Worm (Caenorhabditis elegans) whole organism, L4 larva: Measurements from ENCODE around the gene prp-39.

ENCODE experiments used
- D1046.2 ChIP-seq: fragments of 200-800 bp; sonication (Bioruptor generic); IDR thresholded peaks from 2 replicates; pipeline ENCODE4 v1.3.6; 2022; ENCODE audit warnings: missing genetic modification characterization, missing compliant biosample characterization
- F10B5.3 ChIP-seq: sonication (generic microtip); optimal IDR thresholded peaks from 2 replicates; lab custom pipeline; 2016; ENCODE audit warnings: mild to moderate bottlenecking, missing genetic modification characterization, missing compliant biosample characterization
- Y105C5A.15 ChIP-seq: fragments of 200-800 bp; sonication (Bioruptor generic); IDR thresholded peaks from 2 replicates; pipeline ENCODE4 v1.3.6; 2022; ENCODE audit warnings: missing genetic modification characterization, missing compliant biosample characterization
- Y5F2A.4 ChIP-seq: fragments of 200-800 bp; sonication (Bioruptor generic); optimal IDR thresholded peaks from 2 replicates; lab custom pipeline; 2018; ENCODE audit warnings: mild to moderate bottlenecking, missing genetic modification characterization, missing compliant biosample characterization
- aha-1 ChIP-seq: fragments of 150-350 bp; peaks from one replicate; lab custom pipeline; 2014; ENCODE audit warnings: missing biosample characterization, missing genetic modification characterization
- ama-1 ChIP-seq: fragments of 150-350 bp; optimal IDR thresholded peaks from 2 replicates; lab custom pipeline; 2014; ENCODE audit warnings: inconsistent platforms, mixed read lengths
- attf-4 ChIP-seq: sonication (generic microtip); optimal IDR thresholded peaks from 3 replicates; lab custom pipeline; 2017; ENCODE audit warnings: missing biosample characterization, missing genetic modification characterization
- ceh-20 ChIP-seq: fragments of 200-800 bp; sonication (Bioruptor generic); IDR thresholded peaks from 2 replicates; pipeline ENCODE4 v1.3.6; 2022; ENCODE audit warnings: missing genetic modification reagents, missing genetic modification characterization, missing compliant biosample characterization
- ceh-44 ChIP-seq: fragments of 200-800 bp; sonication (Bioruptor generic); IDR thresholded peaks from 2 replicates; pipeline ENCODE4 v1.3.6; 2022; ENCODE audit warnings: missing genetic modification reagents, missing genetic modification characterization, missing compliant biosample characterization
- daf-16 ChIP-seq, 3 experiments: sonication (generic microtip); optimal IDR thresholded peaks; 2 replicates each; lab custom pipeline; 2016 to 2017; ENCODE audit warnings: missing genetic modification characterization in 3 of 3, missing genetic modification reagents in 3 of 3, mild to moderate bottlenecking in 2 of 3, missing compliant biosample characterization in 2 of 3, missing biosample characterization in 1 of 3, moderate library complexity in 1 of 3
- dmd-6 ChIP-seq: fragments of 200-800 bp; sonication (Bioruptor generic); IDR thresholded peaks from 2 replicates; pipeline ENCODE4 v1.3.6; 2022; ENCODE audit warnings: missing genetic modification reagents, missing genetic modification characterization, missing compliant biosample characterization
- dmd-8 ChIP-seq: fragments of 200-800 bp; sonication (Bioruptor generic); IDR thresholded peaks from 2 replicates; pipeline ENCODE4 v1.3.6; 2022; ENCODE audit warnings: missing genetic modification characterization, missing compliant biosample characterization
- duxl-1 ChIP-seq: sonication (generic microtip); optimal IDR thresholded peaks from 2 replicates; lab custom pipeline; 2016; ENCODE audit warnings: mild to moderate bottlenecking, missing genetic modification characterization, moderate library complexity, missing compliant biosample characterization; ENCODE audit not compliant: poor library complexity
- dve-1 ChIP-seq: sonication (generic microtip); optimal IDR thresholded peaks from 2 replicates; lab custom pipeline; 2017; ENCODE audit warnings: antibody characterized with exemption, mild to moderate bottlenecking, missing genetic modification characterization, missing compliant biosample characterization; ENCODE audit not compliant: insufficient read depth
- egl-27 ChIP-seq: sonication (generic microtip); optimal IDR thresholded peaks from 3 replicates; lab custom pipeline; 2017; ENCODE audit warnings: missing biosample characterization, missing genetic modification reagents, missing genetic modification characterization
- hlh-11 ChIP-seq: fragments of 200-800 bp; sonication (Bioruptor generic); optimal IDR thresholded peaks from 2 replicates; lab custom pipeline; 2018; ENCODE audit warnings: mild to moderate bottlenecking, missing genetic modification characterization, missing compliant biosample characterization
- hlh-30 ChIP-seq: sonication (generic microtip); optimal IDR thresholded peaks from 2 replicates; lab custom pipeline; 2017; ENCODE audit warnings: antibody characterized with exemption, mild to moderate bottlenecking, missing genetic modification characterization, missing compliant biosample characterization; ENCODE audit not compliant: insufficient read depth
- hmg-1.1 ChIP-seq: fragments of 200-800 bp; sonication (Bioruptor generic); IDR thresholded peaks from 2 replicates; pipeline ENCODE4 v1.3.6; 2022; ENCODE audit warnings: missing genetic modification reagents, missing genetic modification characterization, missing compliant biosample characterization
- lin-1 ChIP-seq: fragments of 200-800 bp; sonication (Bioruptor generic); IDR thresholded peaks from 2 replicates; pipeline ENCODE4 v1.3.6; 2022; ENCODE audit warnings: missing genetic modification reagents, missing genetic modification characterization, missing compliant biosample characterization
- lin-15B ChIP-seq: fragments of 150-350 bp; sonication (generic microtip); optimal IDR thresholded peaks from 3 replicates; lab custom pipeline; 2014; ENCODE audit warnings: missing biosample characterization, missing genetic modification characterization
- lin-29 ChIP-seq: fragments of 200-800 bp; sonication (Bioruptor generic); IDR thresholded peaks from 2 replicates; pipeline ENCODE4 v1.3.6; 2022; ENCODE audit warnings: missing genetic modification reagents, missing genetic modification characterization, missing compliant biosample characterization
- lin-39 ChIP-seq: fragments of 150-350 bp; optimal IDR thresholded peaks from 2 replicates; lab custom pipeline; 2014; ENCODE audit warnings: missing biosample characterization, missing genetic modification reagents, missing genetic modification characterization
- lsy-2 ChIP-seq, 2 experiments: fragments of 150-350 bp in 1 of 2; sonication (generic microtip) in 1 of 2; optimal IDR thresholded peaks; 2 replicates each; lab custom pipeline; 2014 to 2017; ENCODE audit warnings: missing biosample characterization in 2 of 2, missing genetic modification characterization in 2 of 2
- mdl-1 ChIP-seq, 2 experiments: fragments of 150-350 bp in 1 of 2; sonication (generic microtip) in 1 of 2; optimal IDR thresholded peaks; 2 replicates each; lab custom pipeline; 2014 to 2017; ENCODE audit warnings: missing biosample characterization in 2 of 2, missing genetic modification characterization in 2 of 2
- mdt-29 ChIP-seq: fragments of 200-800 bp; sonication (Bioruptor generic); IDR thresholded peaks from 2 replicates; pipeline ENCODE4 v1.3.6; 2022; ENCODE audit warnings: missing genetic modification reagents, missing genetic modification characterization, missing compliant biosample characterization
- mep-1 ChIP-seq: fragments of 150-350 bp; sonication (generic microtip); optimal IDR thresholded peaks from 3 replicates; lab custom pipeline; 2014; ENCODE audit warnings: missing biosample characterization, missing genetic modification characterization
- mes-2 ChIP-seq: sonication (generic microtip); optimal IDR thresholded peaks from 2 replicates; lab custom pipeline; 2016; ENCODE audit warnings: missing genotype, mild to moderate bottlenecking, missing genetic modification characterization, missing compliant biosample characterization; ENCODE audit not compliant: poor library complexity, severe bottlenecking
- mxl-2 ChIP-seq: fragments of 200-800 bp; sonication (Bioruptor generic); conservative IDR thresholded peaks from 2 replicates; pipeline ENCODE4 v1.3.6; 2022; ENCODE audit warnings: missing genetic modification reagents, missing genetic modification characterization, missing compliant biosample characterization
- mxl-3 ChIP-seq: fragments of 200-800 bp; sonication (Bioruptor generic); optimal IDR thresholded peaks from 2 replicates; lab custom pipeline; 2018; ENCODE audit warnings: mild to moderate bottlenecking, missing genetic modification characterization, missing compliant biosample characterization
- nhr-237 ChIP-seq: sonication (generic microtip); optimal IDR thresholded peaks from 2 replicates; lab custom pipeline; 2017; ENCODE audit warnings: missing biosample characterization, missing genetic modification characterization
- nhr-25 ChIP-seq: sonication (generic microtip); optimal IDR thresholded peaks from 2 replicates; lab custom pipeline; 2017; ENCODE audit warnings: missing genetic modification characterization, mild to moderate bottlenecking, missing compliant biosample characterization, antibody characterized with exemption, moderate library complexity, borderline replicate concordance; ENCODE audit not compliant: insufficient read depth
- nhr-28 ChIP-seq: fragments of 150-350 bp; optimal IDR thresholded peaks from 2 replicates; lab custom pipeline; 2014; ENCODE audit warnings: missing biosample characterization, missing genetic modification characterization
- nhr-42 ChIP-seq: fragments of 200-800 bp; sonication (Bioruptor generic); IDR thresholded peaks from 2 replicates; pipeline ENCODE4 v1.3.6; 2022; ENCODE audit warnings: missing genetic modification characterization, missing compliant biosample characterization
- nhr-6 ChIP-seq: fragments of 150-350 bp; optimal IDR thresholded peaks from 2 replicates; lab custom pipeline; 2014; ENCODE audit warnings: missing biosample characterization, missing genetic modification characterization
- pqm-1 ChIP-seq: sonication (generic microtip); optimal IDR thresholded peaks from 2 replicates; lab custom pipeline; 2017; ENCODE audit warnings: missing biosample characterization, missing genetic modification characterization
- rbr-2 ChIP-seq: sonication (generic microtip); optimal IDR thresholded peaks from 2 replicates; lab custom pipeline; 2016; ENCODE audit warnings: missing genotype, missing genetic modification characterization, missing compliant biosample characterization
- saeg-2 ChIP-seq: fragments of 200-800 bp; sonication (Bioruptor generic); IDR thresholded peaks from 2 replicates; pipeline ENCODE4 v1.3.6; 2022; ENCODE audit warnings: missing genetic modification reagents, missing genetic modification characterization, missing compliant biosample characterization
- sdz-12 ChIP-seq: fragments of 200-800 bp; sonication (Bioruptor generic); optimal IDR thresholded peaks from 2 replicates; lab custom pipeline; 2018; ENCODE audit warnings: mild to moderate bottlenecking, missing genetic modification characterization, missing compliant biosample characterization
- skn-1 ChIP-seq: fragments of 150-350 bp; optimal IDR thresholded peaks from 2 replicates; lab custom pipeline; 2014; ENCODE audit warnings: missing biosample characterization, missing genetic modification characterization
- snpc-4 ChIP-seq: fragments of 150-350 bp; optimal IDR thresholded peaks from 2 replicates; lab custom pipeline; 2014; ENCODE audit warnings: missing biosample characterization, missing genetic modification characterization
- tra-1 ChIP-seq: fragments of 200-800 bp; sonication (Bioruptor generic); IDR thresholded peaks from 2 replicates; pipeline ENCODE4 v1.3.6; 2022; ENCODE audit warnings: missing genetic modification reagents, missing genetic modification characterization, missing compliant biosample characterization
- unc-39 ChIP-seq: sonication (generic microtip); optimal IDR thresholded peaks from 2 replicates; lab custom pipeline; 2017; ENCODE audit warnings: missing biosample characterization, missing genetic modification characterization
- zip-2 ChIP-seq: fragments of 150-350 bp; optimal IDR thresholded peaks from 2 replicates; lab custom pipeline; 2014; ENCODE audit warnings: missing biosample characterization, missing genetic modification characterization

The prp-39 gene

ce11 chrV:5701106-5701505 is 18.7 kb upstream of the prp-39 start (continued):
- TF ChIP-seq nhr-25 (tag; lab: Kevin White, UChicago): peak; percentile 38

DNA sequence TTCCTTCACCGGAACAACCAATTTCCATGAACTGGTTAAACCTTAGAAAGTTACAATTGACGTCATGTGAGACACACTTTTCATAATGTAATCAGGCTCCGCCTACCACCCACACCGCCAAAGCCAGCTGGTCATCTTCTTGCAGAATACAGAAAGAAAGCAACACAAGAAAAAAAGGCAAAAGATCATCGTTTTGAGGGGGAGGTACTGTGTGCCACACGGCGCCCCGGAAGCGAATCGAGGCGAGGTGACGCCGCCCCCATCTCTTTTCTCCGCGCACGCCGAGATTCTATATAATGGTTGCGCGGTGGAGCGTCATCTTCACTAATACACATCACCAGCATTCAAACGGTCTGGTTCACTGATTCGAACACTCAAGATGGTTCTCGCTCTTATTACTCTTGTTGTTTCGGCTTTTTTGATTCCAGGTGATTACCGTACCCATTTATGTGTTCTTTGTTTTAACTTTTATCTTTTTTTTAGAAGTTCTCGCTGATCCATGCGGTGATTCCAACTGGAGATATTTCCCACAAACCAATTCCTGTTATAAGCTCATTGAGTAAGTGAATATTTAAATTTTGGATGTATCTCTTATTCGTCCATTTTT is 17.5 kb upstream of the prp-39 start, which contains the start of gene clec-1:
clec-1 (plus strand) TSS at position 320 of the 607 bp plus-strand sequence.
- no peak for TF ChIP-seq Y5F2A.4 (GFP tag; lab: Kevin White, UChicago)
- no peak for TF ChIP-seq F10B5.3 (tag; lab: Kevin White, UChicago)
- no peak for TF ChIP-seq duxl-1 (tag; lab: Kevin White, UChicago)
- peak; percentile 52 for TF ChIP-seq ama-1 (lab: Kevin White, UChicago)
- TF ChIP-seq dve-1 (tag; lab: Kevin White, UChicago): no peak
- peak; percentile 34 for TF ChIP-seq mxl-3 (GFP tag; lab: Kevin White, UChicago)
- no peak for TF ChIP-seq lsy-2 (tag; optimal IDR thresholded peaks at IDR 0.05; lab: Kevin White, UChicago)
- TF ChIP-seq hlh-11 (tag; lab: Kevin White, UChicago): peak; percentile 12
- peak in 1 of 2 experiments; percentile 22 for TF ChIP-seq mdl-1 (tag; optimal IDR thresholded peaks at IDR 0.05; lab: Kevin White, UChicago)
- peak; percentile 23 for TF ChIP-seq nhr-28
- no peak for TF ChIP-seq egl-27 (tag; lab: Kevin White, UChicago)

ce11 chrV:5697581-5697980 is 15.2 kb upstream of the prp-39 start:
- TF ChIP-seq dmd-8 (GFP tag; lab: Robert Waterston, UW): no peak
- TF ChIP-seq aha-1 (tag; lab: Kevin White, UChicago): peak; percentile 69
- peak; percentile 60 for TF ChIP-seq nhr-28
- 0 out of 2 replicates have a peak, but pooled peaks have one; percentile 23 for TF ChIP-seq dmd-6
- peak; percentile 18 for TF ChIP-seq hlh-11 (tag; lab: Kevin White, UChicago)
- no peak for TF ChIP-seq tra-1 (GFP tag; lab: Robert Waterston, UW)

DNA sequence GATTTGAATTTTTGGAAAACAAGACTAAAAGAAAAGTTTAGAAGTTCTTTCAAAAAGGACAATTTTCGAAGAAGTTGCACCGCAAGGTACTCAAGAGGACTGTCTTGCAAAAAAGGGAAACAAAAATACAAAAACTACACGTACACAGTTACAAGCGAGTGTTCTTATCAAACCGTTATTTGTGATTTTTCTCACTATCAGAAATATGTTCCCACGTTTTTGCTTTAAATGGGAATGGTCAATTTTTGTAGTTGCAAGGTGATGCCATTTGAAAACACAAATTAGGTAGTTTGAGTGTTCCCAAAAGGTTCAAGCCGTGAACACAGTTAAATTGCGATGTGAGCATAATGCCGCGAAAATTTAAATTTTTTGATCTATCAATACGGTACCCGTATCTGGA is 13.7 kb upstream of the prp-39 start:
- TF ChIP-seq pqm-1 (tag; lab: Kevin White, UChicago): peak; percentile 65
- no peak for TF ChIP-seq snpc-4 (tag; lab: Kevin White, UChicago)
- no peak for TF ChIP-seq attf-4
- TF ChIP-seq mdt-29 (GFP tag; lab: Robert Waterston, UW): no peak
- no peak for TF ChIP-seq daf-16 (GFP tag; optimal IDR thresholded peaks at IDR 0.05; lab: Kevin White, UChicago)
- TF ChIP-seq daf-16 (tag; optimal IDR thresholded peaks at IDR 0.05; lab: Kevin White, UChicago): peak; percentile 19
- no peak for TF ChIP-seq zip-2 (tag; lab: Kevin White, UChicago)
- TF ChIP-seq hlh-30 (tag; lab: Kevin White, UChicago): no peak
- no peak for TF ChIP-seq D1046.2 (GFP tag; lab: Robert Waterston, UW)
- no peak for TF ChIP-seq hmg-1.1 (GFP tag; lab: Robert Waterston, UW)
- TF ChIP-seq lin-1 (GFP tag; lab: Robert Waterston, UW): no peak
- peak; percentile 3 for TF ChIP-seq nhr-6 (tag; lab: Kevin White, UChicago)
- TF ChIP-seq saeg-2 (GFP tag; lab: Robert Waterston, UW): no peak
- no peak for TF ChIP-seq rbr-2
- TF ChIP-seq nhr-28: peak; percentile 94
- no peak for TF ChIP-seq mxl-2 (GFP tag; lab: Robert Waterston, UW)
- TF ChIP-seq, all 104 proteins: peak for 4

DNA sequence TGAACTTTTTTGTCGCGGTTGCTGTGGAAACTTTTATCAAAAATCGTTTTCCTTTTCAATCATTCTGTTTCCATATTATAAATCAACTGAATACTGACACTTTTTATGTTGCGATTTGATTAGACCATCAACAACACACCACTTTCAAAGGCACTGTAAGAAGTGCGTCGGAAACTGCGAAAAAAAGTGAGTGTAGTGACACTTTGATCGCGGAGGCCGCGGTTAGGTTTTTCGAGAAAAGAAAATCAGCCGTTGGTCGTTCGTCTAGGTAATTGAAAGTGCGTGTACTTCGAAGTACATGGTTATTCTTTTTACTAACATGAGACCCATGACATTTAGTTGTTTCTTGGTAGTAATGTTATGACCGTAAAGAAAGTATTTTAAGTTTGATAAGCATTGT is 13.2 kb upstream of the prp-39 start:
- TF ChIP-seq lin-39 (tag; lab: Kevin White, UChicago) (no peak), mep-1 (no peak), lin-15B (tag; lab: Kevin White, UChicago) (no peak), lin-29 (GFP tag; lab: Robert Waterston, UW) (no peak), mes-2 (tag; lab: Kevin White, UChicago) (no peak), skn-1 (tag; lab: Kevin White, UChicago) (no peak), unc-39 (tag; lab: Kevin White, UChicago) (no peak), nhr-42 (GFP tag; lab: Robert Waterston, UW) (no peak), Y105C5A.15 (GFP tag; lab: Robert Waterston, UW) (no peak), nhr-237 (tag; lab: Kevin White, UChicago) (no peak), ceh-44 (GFP tag; lab: Robert Waterston, UW) (no peak), aha-1 (tag; lab: Kevin White, UChicago) (no peak), ama-1 (lab: Kevin White, UChicago) (no peak), hmg-1.1 (GFP tag; lab: Robert Waterston, UW) (no peak), ceh-20 (peak; percentile 30; the same call in 1 of the 2 replicates), daf-16 (GFP tag; optimal IDR thresholded peaks at IDR 0.05; lab: Kevin White, UChicago) (no peak), daf-16 (tag; optimal IDR thresholded peaks at IDR 0.05; lab: Kevin White, UChicago) (peak; percentile 30), sdz-12 (no peak)
